Worm (Caenorhabditis elegans): ENCODE measurements around the gene sec-24.2.

The sec-24.2 gene

ce11 chrIV:12360742-12361195 lies at the start of gene sec-24.2:
sec-24.2 (minus strand) TSS chrIV:12360792.
- TF ChIP-seq snpc-4 (tag; optimal IDR thresholded peaks at IDR 0.05): no peak
- no peak for TF ChIP-seq ham-2 (GFP tag; optimal IDR thresholded peaks at IDR 0.05)

- TF ChIP-seq cnd-1 (tag; optimal IDR thresholded peaks at IDR 0.05): no peak
- no peak for TF ChIP-seq unc-120 (tag; optimal IDR thresholded peaks at IDR 0.05; ENCODE audit: poor library complexity, severe bottlenecking)
- no peak for TF ChIP-seq zip-8 (tag; optimal IDR thresholded peaks at IDR 0.05)
- TF ChIP-seq flh-1 (GFP tag; optimal IDR thresholded peaks at IDR 0.05): no peak
- TF ChIP-seq sptf-1 (tag; optimal IDR thresholded peaks at IDR 0.05): no peak
- TF ChIP-seq elt-1 (tag; optimal IDR thresholded peaks at IDR 0.05; ENCODE audit: borderline replicate concordance, insufficient read depth): no peak
- TF ChIP-seq mls-2 (tag; optimal IDR thresholded peaks at IDR 0.05): no peak
- no peak for TF ChIP-seq sem-2 (GFP tag; optimal IDR thresholded peaks at IDR 0.05)
- TF ChIP-seq nhr-28 (tag; optimal IDR thresholded peaks at IDR 0.05): no peak
- no peak for TF ChIP-seq elt-3 (tag; optimal IDR thresholded peaks at IDR 0.05)
- TF ChIP-seq ztf-11 (tag; optimal IDR thresholded peaks at IDR 0.05): no peak
- TF ChIP-seq tbx-8 (GFP tag; optimal IDR thresholded peaks at IDR 0.05): no peak
- TF ChIP-seq ces-1 (GFP tag; optimal IDR thresholded peaks at IDR 0.05): no peak
- no peak for TF ChIP-seq mep-1 (tag; optimal IDR thresholded peaks at IDR 0.05)
- TF ChIP-seq lin-32 (GFP tag; optimal IDR thresholded peaks at IDR 0.05): no peak
- no peak for TF ChIP-seq unc-39 (tag; optimal IDR thresholded peaks at IDR 0.05)
Observed at ce11 chrIV:12410167-12410566, 49.6 kb upstream of the sec-24.2 start, which contains the start of gene acl-13. acl-13 (plus strand) TSS chrIV:12410467.

- no peak for TF ChIP-seq snpc-4 (tag; optimal IDR thresholded peaks at IDR 0.05)
Observed at ce11 chrIV:12408625-12409024, 48.0 kb upstream of the sec-24.2 start, which contains the start of gene dsb-1. dsb-1 (plus strand) TSS chrIV:12408925.

- TF ChIP-seq ham-2 (GFP tag; optimal IDR thresholded peaks at IDR 0.05): no peak
- TF ChIP-seq tbx-8 (GFP tag; optimal IDR thresholded peaks at IDR 0.05): no peak
- TF ChIP-seq ces-1 (GFP tag; optimal IDR thresholded peaks at IDR 0.05): peak; percentile 99
- peak; percentile 33 for TF ChIP-seq sptf-1 (tag; optimal IDR thresholded peaks at IDR 0.05)
- TF ChIP-seq bed-3 (GFP tag; optimal IDR thresholded peaks at IDR 0.05): no peak
- TF ChIP-seq zip-8 (tag; optimal IDR thresholded peaks at IDR 0.05): no peak
- TF ChIP-seq nhr-28 (tag; optimal IDR thresholded peaks at IDR 0.05): no peak
- TF ChIP-seq lsy-2 (tag; optimal IDR thresholded peaks at IDR 0.05): peak; percentile 84
- TF ChIP-seq mab-5 (tag; optimal IDR thresholded peaks at IDR 0.05): no peak
- TF ChIP-seq unc-120 (tag; optimal IDR thresholded peaks at IDR 0.05; ENCODE audit: poor library complexity, severe bottlenecking): no peak
- TF ChIP-seq unc-62 (GFP tag; optimal IDR thresholded peaks at IDR 0.05): no peak
- TF ChIP-seq snpc-4 (tag; optimal IDR thresholded peaks at IDR 0.05): no peak
- peak; percentile 11 for TF ChIP-seq ceh-43 (GFP tag; optimal IDR thresholded peaks at IDR 0.05)
- TF ChIP-seq ztf-11 (tag; optimal IDR thresholded peaks at IDR 0.05): no peak
- TF ChIP-seq mep-1 (tag; optimal IDR thresholded peaks at IDR 0.05): peak; percentile 97
- TF ChIP-seq mls-2 (tag; optimal IDR thresholded peaks at IDR 0.05): peak; percentile 0
- TF ChIP-seq unc-39 (tag; optimal IDR thresholded peaks at IDR 0.05): no peak
- no peak for TF ChIP-seq lin-32 (GFP tag; optimal IDR thresholded peaks at IDR 0.05)
- peak; percentile 48 for TF ChIP-seq hlh-1 (tag; optimal IDR thresholded peaks at IDR 0.05)
- TF ChIP-seq flh-1 (GFP tag; optimal IDR thresholded peaks at IDR 0.05): no peak
- TF ChIP-seq ceh-83 (GFP tag; optimal IDR thresholded peaks at IDR 0.05): no peak
- no peak for TF ChIP-seq elt-1 (tag; optimal IDR thresholded peaks at IDR 0.05; ENCODE audit: borderline replicate concordance, insufficient read depth)
- no peak for TF ChIP-seq nhr-76 (tag; optimal IDR thresholded peaks at IDR 0.05)
- no peak for TF ChIP-seq blmp-1 (tag; optimal IDR thresholded peaks at IDR 0.05)
- no peak for TF ChIP-seq cnd-1 (tag; optimal IDR thresholded peaks at IDR 0.05)
- TF ChIP-seq sem-2 (GFP tag; optimal IDR thresholded peaks at IDR 0.05): no peak
- no peak for TF ChIP-seq nhr-2 (tag; optimal IDR thresholded peaks at IDR 0.05)
- TF ChIP-seq ceh-39 (tag; optimal IDR thresholded peaks at IDR 0.05): peak; percentile 54
- TF ChIP-seq lin-13 (tag; optimal IDR thresholded peaks at IDR 0.05): peak; percentile 77
- no peak for TF ChIP-seq nhr-12 (tag; optimal IDR thresholded peaks at IDR 0.05)
- TF ChIP-seq nhr-237 (tag; optimal IDR thresholded peaks at IDR 0.05): peak; percentile 91
- peak; percentile 49 for TF ChIP-seq drap-1 (GFP tag; optimal IDR thresholded peaks at IDR 0.05)
- no peak for TF ChIP-seq elt-3 (tag; optimal IDR thresholded peaks at IDR 0.05)
- TF ChIP-seq M03D4.4 (tag; optimal IDR thresholded peaks at IDR 0.05): no peak
- peak; percentile 84 for TF ChIP-seq pha-4 (tag; optimal IDR thresholded peaks at IDR 0.05)
Observed at ce11 chrIV:12404137-12404536, 43.5 kb upstream of the sec-24.2 start, which contains the start of gene gex-3. gex-3 (plus strand) TSS chrIV:12404431.

All from whole organism, mixed stage, embryonic.